Fruit fly (Drosophila melanogaster): ENCODE measurements around the gene CG14717.

Gene CG14717

DNA sequence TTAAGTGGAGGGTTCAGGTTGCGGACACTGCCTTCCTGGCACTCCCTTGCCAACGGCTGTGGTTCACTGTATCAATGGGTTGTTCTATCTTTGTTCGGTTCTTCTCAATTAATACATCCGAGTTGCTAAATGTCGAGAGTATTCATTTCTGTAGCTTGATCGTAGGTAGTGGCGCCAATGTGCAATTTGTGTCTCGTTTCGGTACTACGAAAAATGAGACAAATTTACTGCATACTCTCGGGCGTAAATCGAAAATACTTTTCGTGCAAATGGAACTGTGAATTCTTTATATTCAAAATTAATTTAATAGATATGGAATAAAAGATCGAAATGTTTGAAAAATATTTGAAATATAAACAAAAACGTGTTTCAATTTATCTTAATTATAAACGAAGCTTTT lies 30.8 kb upstream of the CG14717 start (continued):
- TF ChIP-seq sim (GFP tag; IDR thresholded peaks at IDR 0.05) = no peak; the same call in 1 of the 2 replicates
- no peak for TF ChIP-seq toy (GFP tag; IDR thresholded peaks at IDR 0.05)
- no peak for TF ChIP-seq Oaz (GFP tag; IDR thresholded peaks at IDR 0.05)
- TF ChIP-seq CG8290 (GFP tag; optimal IDR thresholded peaks at IDR 0.05) = no peak
- peak in 1 of 2 experiments; percentile 11 for TF ChIP-seq CG8290 (tag; optimal IDR thresholded peaks at IDR 0.05)
- TF ChIP-seq CTCF (GFP tag; optimal IDR thresholded peaks at IDR 0.05) = peak; percentile 97
- TF ChIP-seq ase (GFP tag; IDR thresholded peaks at IDR 0.05) = 0 out of 3 replicates have a peak, but pooled peaks have one; percentile 8
- no peak for TF ChIP-seq gt (GFP tag; IDR thresholded peaks at IDR 0.05)
- peak; percentile 76; the same call in 1 of the 4 replicates for TF ChIP-seq chinmo (GFP tag; IDR thresholded peaks at IDR 0.05; ENCODE audit: partially characterized antibody)
- peak; percentile 36; the same call in 1 of the 3 replicates for TF ChIP-seq Opbp (GFP tag; IDR thresholded peaks at IDR 0.05; ENCODE audit: partially characterized antibody)
- no peak for TF ChIP-seq vnd (GFP tag; IDR thresholded peaks at IDR 0.05; ENCODE audit: partially characterized antibody)
- no peak for TF ChIP-seq dati (GFP tag; IDR thresholded peaks at IDR 0.05)
- TF ChIP-seq Awh (GFP tag; IDR thresholded peaks at IDR 0.05) = no peak
- TF ChIP-seq Lhr (GFP tag; optimal IDR thresholded peaks at IDR 0.05) = peak; percentile 26
- TF ChIP-seq pan (optimal IDR thresholded peaks at IDR 0.05) = no peak
- peak in 1 of 2 experiments; percentile 27 for TF ChIP-seq pan (GFP tag; optimal IDR thresholded peaks at IDR 0.05 in 1 of 2, IDR thresholded peaks at IDR 0.05 in 1 of 2)
- TF ChIP-seq CG3995 (GFP tag; optimal IDR thresholded peaks at IDR 0.05) = peak; percentile 17
- TF ChIP-seq stwl (tag; optimal IDR thresholded peaks at IDR 0.05) = peak; percentile 35
- TF ChIP-seq CG2199 (GFP tag; IDR thresholded peaks at IDR 0.05) = 0 out of 3 replicates have a peak, but pooled peaks have one; percentile 35

DNA sequence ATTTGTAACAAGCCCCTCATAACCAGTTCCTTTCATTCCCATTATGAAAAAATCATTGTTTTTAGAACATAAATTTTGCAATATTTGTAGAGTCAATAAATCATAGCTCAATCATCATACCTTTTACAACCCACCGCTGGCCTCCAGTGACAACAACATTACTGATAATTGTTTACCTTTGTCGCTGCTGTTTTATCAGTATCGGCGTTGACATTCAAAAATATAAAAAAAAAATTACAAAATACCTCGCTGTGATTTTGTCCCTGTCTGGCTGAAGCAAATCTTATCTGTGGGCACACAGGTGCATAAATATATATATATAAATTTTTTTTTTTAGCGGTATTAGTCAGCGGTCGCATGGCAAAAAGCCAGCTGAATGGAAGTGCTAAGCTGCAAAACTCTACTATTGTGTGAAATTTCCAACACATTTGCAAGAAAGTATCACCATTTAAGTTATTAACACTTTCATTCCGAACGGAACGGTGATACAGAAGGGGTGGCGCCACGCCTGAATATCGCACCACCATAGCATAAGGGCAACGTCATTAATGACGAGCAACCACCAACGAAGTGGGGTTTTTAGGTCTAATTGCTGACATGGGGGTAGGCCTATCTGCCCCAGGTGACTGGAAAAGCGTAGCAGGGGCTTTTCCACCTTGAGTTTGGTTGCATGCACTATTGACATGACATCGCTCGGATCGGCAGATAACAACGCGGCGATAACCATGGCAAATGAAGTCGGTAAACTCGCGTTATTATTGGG lies 30.2 kb upstream of the CG14717 start:
- TF ChIP-seq CG13894 (tag; optimal IDR thresholded peaks at IDR 0.05) (peak; percentile 11), sug (tag; optimal IDR thresholded peaks at IDR 0.05) (peak; percentile 91), CG15514 (GFP tag; optimal IDR thresholded peaks at IDR 0.05) (peak; percentile 38), lab (GFP tag; optimal IDR thresholded peaks at IDR 0.05) (peak; percentile 42), Hr78 (GFP tag; optimal IDR thresholded peaks at IDR 0.05) (peak in 1 of 2 experiments; percentile 63), cg (GFP tag; optimal IDR thresholded peaks at IDR 0.05) (no peak), CG18476 (GFP tag; optimal IDR thresholded peaks at IDR 0.05) (peak; percentile 32), CG33213 (GFP tag; optimal IDR thresholded peaks at IDR 0.05) (no peak), Nf-YC (tag; optimal IDR thresholded peaks at IDR 0.05) (no peak), CG12391 (tag; optimal IDR thresholded peaks at IDR 0.05) (peak; percentile 3), CG3281 (GFP tag; optimal IDR thresholded peaks at IDR 0.05) (peak; percentile 18), Dek (tag; optimal IDR thresholded peaks at IDR 0.05) (peak; percentile 41), dan (GFP tag; IDR thresholded peaks at IDR 0.05) (no peak), gfzf (GFP tag; optimal IDR thresholded peaks at IDR 0.05) (no peak), grn (GFP tag; optimal IDR thresholded peaks at IDR 0.05) (peak; percentile 35), D (optimal IDR thresholded peaks at IDR 0.05) (no peak), D (GFP tag; optimal IDR thresholded peaks at IDR 0.05) (no peak), CG2678 (tag; optimal IDR thresholded peaks at IDR 0.05) (peak; percentile 42), CG7357 (GFP tag; IDR thresholded peaks at IDR 0.05) (no peak), ftz-f1 (GFP tag; optimal IDR thresholded peaks at IDR 0.05) (peak; percentile 40), CG13296 (GFP tag; optimal IDR thresholded peaks at IDR 0.05) (peak; percentile 75), CG12236 (GFP tag; optimal IDR thresholded peaks at IDR 0.05) (no peak), scrt (GFP tag; optimal IDR thresholded peaks at IDR 0.05) (peak; percentile 2), seq (GFP tag; IDR thresholded peaks at IDR 0.05) (0 out of 2 replicates have a peak, but pooled peaks have one; percentile 10), CG6813 (GFP tag; optimal IDR thresholded peaks at IDR 0.05) (peak; percentile 19), kay (GFP tag; optimal IDR thresholded peaks at IDR 0.05) (no peak), Xbp1 (GFP tag; optimal IDR thresholded peaks at IDR 0.05) (no peak), ham (GFP tag; IDR thresholded peaks at IDR 0.05) (no peak), nom (GFP tag; optimal IDR thresholded peaks at IDR 0.05) (no peak), MBD-R2 (GFP tag; IDR thresholded peaks at IDR 0.05) (no peak), en (GFP tag; optimal IDR thresholded peaks at IDR 0.05) (no peak)
